Fruit fly (Drosophila melanogaster) whole organism, embryonic: ENCODE data around the gene nod.
A peak's percentile ranks its signal among the peaks of the same experiment; 100 is the strongest.

Source experiments
- Blimp-1 ChIP-seq: fragments of 200-800 bp; sonication (Bioruptor generic); optimal IDR thresholded peaks from 3 replicates; lab custom pipeline; 2018; ENCODE audit warnings: missing biosample characterization, missing genetic modification characterization, mild to moderate bottlenecking, moderate library complexity, missing genetic modification reagents
- CG11247 ChIP-seq: fragments of 200-800 bp; sonication (Bioruptor generic); IDR thresholded peaks from 2 replicates; pipeline ENCODE4 v1.3.6; 2022; ENCODE audit warnings: missing biosample characterization, missing genetic modification characterization
- CG12942 ChIP-seq: fragments of 200-800 bp; sonication (Bioruptor generic); optimal IDR thresholded peaks from 3 replicates; lab custom pipeline; 2016; ENCODE audit warnings: missing biosample characterization, missing genetic modification characterization
- CG3065 ChIP-seq: fragments of 200-800 bp; sonication (Bioruptor generic); optimal IDR thresholded peaks from 2 replicates; lab custom pipeline; 2016; ENCODE audit warnings: missing biosample characterization, missing genetic modification characterization
- CG32767 ChIP-seq: fragments of 200-800 bp; sonication (Bioruptor generic); IDR thresholded peaks from 2 replicates; pipeline ENCODE4 v1.3.6; 2022; ENCODE audit warnings: missing biosample characterization, missing genetic modification characterization
- CG32772 ChIP-seq: fragments of 200-800 bp; sonication (Bioruptor generic); IDR thresholded peaks from 2 replicates; pipeline ENCODE4 v1.3.6; 2022; ENCODE audit warnings: missing biosample characterization, missing genetic modification characterization
- CG3726 ChIP-seq: fragments of 200-800 bp; sonication (Bioruptor generic); IDR thresholded peaks from 3 replicates; pipeline ENCODE4, ENCODE4 v1.3.6; 2022; ENCODE audit warnings: missing biosample characterization, missing genetic modification characterization
- CG3847 ChIP-seq: fragments of 200-800 bp; sonication (Bioruptor generic); IDR thresholded peaks from 2 replicates; pipeline ENCODE4 v1.3.6; 2022; ENCODE audit warnings: missing biosample characterization, missing genetic modification characterization
- CG42726 ChIP-seq: fragments of 200-800 bp; sonication (Bioruptor generic); IDR thresholded peaks from 2 replicates; pipeline ENCODE4 v1.3.6; 2022; ENCODE audit warnings: missing biosample characterization, missing genetic modification characterization; ENCODE audit not compliant: partially characterized antibody
- CG6254 ChIP-seq: fragments of 200-800 bp; sonication (Bioruptor generic); optimal IDR thresholded peaks from 3 replicates; lab custom pipeline; 2017; ENCODE audit warnings: mild to moderate bottlenecking, missing biosample characterization, missing genetic modification reagents, missing genetic modification characterization
- CG6683 ChIP-seq: fragments of 200-800 bp; sonication (Bioruptor generic); optimal IDR thresholded peaks from 2 replicates; lab custom pipeline; 2017; ENCODE audit warnings: missing biosample characterization, mild to moderate bottlenecking, missing genetic modification characterization, missing genetic modification reagents
- CG8478 ChIP-seq: fragments of >200 bp; optimal IDR thresholded peaks from 2 replicates; lab custom pipeline; 2018
- CG8944 ChIP-seq: fragments of 200-800 bp; sonication (Bioruptor generic); optimal IDR thresholded peaks from 3 replicates; lab custom pipeline; 2016; ENCODE audit warnings: missing biosample characterization, missing genetic modification characterization
- CTCF ChIP-seq: fragments of 200-800 bp; sonication (Bioruptor generic); optimal IDR thresholded peaks from 2 replicates; lab custom pipeline; 2017; ENCODE audit warnings: missing biosample characterization, mild to moderate bottlenecking, missing genetic modification characterization, moderate library complexity
- Deaf1 ChIP-seq: fragments of 200-800 bp; optimal IDR thresholded peaks from 3 replicates; lab custom pipeline; 2019; ENCODE audit warnings: missing biosample characterization, mild to moderate bottlenecking, missing genetic modification characterization, moderate library complexity
- Dfd ChIP-seq, 2 experiments: fragments of >200 bp; optimal IDR thresholded peaks; 2 replicates each; lab custom pipeline; 2017; ENCODE audit warnings: missing biosample characterization in 2 of 2, missing genetic modification characterization in 2 of 2
- Doc2 ChIP-seq: fragments of 200-800 bp; sonication (Bioruptor generic); IDR thresholded peaks from 2 replicates; pipeline ENCODE4 v1.3.6; 2022; ENCODE audit warnings: missing biosample characterization, missing genetic modification characterization
- Ets65A ChIP-seq: fragments of 200-800 bp; sonication (Bioruptor generic); peaks from one replicate; lab custom pipeline; 2016; ENCODE audit warnings: missing biosample characterization, missing genetic modification characterization
- GATAe ChIP-seq: fragments of 200-800 bp; sonication (Bioruptor generic); conservative IDR thresholded peaks from 2 replicates; pipeline ENCODE4 v1.3.6; 2022; ENCODE audit warnings: missing biosample characterization, missing genetic modification characterization
- HHEX ChIP-seq: fragments of 200-800 bp; sonication (Bioruptor generic); optimal IDR thresholded peaks from 3 replicates; lab custom pipeline; 2017; ENCODE audit warnings: missing biosample characterization, mild to moderate bottlenecking, missing genetic modification characterization, missing genetic modification reagents
- Med ChIP-seq: fragments of 200-800 bp; sonication (Bioruptor generic); peaks from one replicate; lab custom pipeline; 2016; ENCODE audit warnings: missing biosample characterization, missing genetic modification characterization, mild to moderate bottlenecking, inconsistent platforms, moderate library complexity
- Meics ChIP-seq: fragments of 200-800 bp; sonication (Bioruptor generic); optimal IDR thresholded peaks from 2 replicates; lab custom pipeline; 2017; ENCODE audit warnings: missing biosample characterization, mild to moderate bottlenecking, missing genetic modification characterization
- Nf-YC ChIP-seq: fragments of 200-800 bp; optimal IDR thresholded peaks from 3 replicates; lab custom pipeline; 2019; ENCODE audit warnings: missing biosample characterization, mild to moderate bottlenecking, missing genetic modification characterization, moderate library complexity
- Oli ChIP-seq: fragments of 200-800 bp; sonication (Bioruptor generic); optimal IDR thresholded peaks from 2 replicates; lab custom pipeline; 2018; ENCODE audit warnings: missing biosample characterization, mild to moderate bottlenecking, missing genetic modification characterization, moderate library complexity
- Ravus ChIP-seq: fragments of 200-800 bp; sonication (Bioruptor generic); IDR thresholded peaks from 2 replicates; pipeline ENCODE4 v1.3.6; 2022; ENCODE audit warnings: missing biosample characterization, missing genetic modification characterization
- Spps ChIP-seq: fragments of 200-800 bp; sonication (Bioruptor generic); optimal IDR thresholded peaks from 2 replicates; lab custom pipeline; 2018; ENCODE audit warnings: missing biosample characterization, mild to moderate bottlenecking, missing genetic modification characterization
- bsh ChIP-seq, 2 experiments: fragments of 200-800 bp; sonication (Bioruptor generic); optimal IDR thresholded peaks; 2 replicates each; lab custom pipeline; 2017 to 2018; ENCODE audit warnings: mild to moderate bottlenecking in 2 of 2, missing biosample characterization in 2 of 2, missing genetic modification characterization in 2 of 2, moderate library complexity in 1 of 2
- btn ChIP-seq: fragments of 200-800 bp; sonication (Bioruptor generic); optimal IDR thresholded peaks from 2 replicates; lab custom pipeline; 2016; ENCODE audit warnings: missing biosample characterization, missing genetic modification characterization
- dan ChIP-seq: fragments of 200-800 bp; sonication (Bioruptor generic); IDR thresholded peaks from 2 replicates; pipeline ENCODE4 v1.3.6; 2022; ENCODE audit warnings: missing biosample characterization, missing genetic modification characterization
- dysf ChIP-seq: fragments of 200-800 bp; sonication (Bioruptor generic); IDR thresholded peaks from 3 replicates; pipeline ENCODE4 v1.3.6; 2022; ENCODE audit warnings: missing biosample characterization, missing genetic modification characterization
- hkb ChIP-seq, 2 experiments: fragments of 200-800 bp in 1 of 2; fragments of >200 bp in 1 of 2; sonication (Bioruptor generic) in 1 of 2; IDR thresholded peaks in 1 of 2; optimal IDR thresholded peaks in 1 of 2; 2 replicates each; pipeline versions ENCODE4 v1.3.6 to Lab custom; 2017 to 2022; ENCODE audit warnings: missing biosample characterization in 1 of 2, missing genetic modification characterization in 1 of 2
- ind ChIP-seq: fragments of 200-800 bp; sonication (Bioruptor generic); optimal IDR thresholded peaks from 3 replicates; lab custom pipeline; 2016; ENCODE audit warnings: missing biosample characterization, missing genetic modification characterization
- inv ChIP-seq: fragments of 200-800 bp; sonication (Bioruptor generic); IDR thresholded peaks from 2 replicates; pipeline ENCODE4 v1.3.6; 2022; ENCODE audit warnings: missing biosample characterization, missing genetic modification characterization; ENCODE audit not compliant: partially characterized antibody
- lab ChIP-seq: fragments of 200-800 bp; sonication (Bioruptor generic); optimal IDR thresholded peaks from 3 replicates; lab custom pipeline; 2017; ENCODE audit warnings: missing biosample characterization, missing genetic modification characterization, mild to moderate bottlenecking, moderate library complexity, missing genetic modification reagents
- nerfin-2 ChIP-seq: fragments of 200-800 bp; sonication (Bioruptor generic); IDR thresholded peaks from 2 replicates; pipeline ENCODE4 v1.3.6; 2022; ENCODE audit warnings: missing biosample characterization, missing genetic modification characterization; ENCODE audit not compliant: partially characterized antibody
- salm ChIP-seq: fragments of 200-800 bp; sonication (Bioruptor generic); optimal IDR thresholded peaks from 2 replicates; lab custom pipeline; 2018; ENCODE audit warnings: missing biosample characterization, mild to moderate bottlenecking, missing genetic modification characterization
- scrt ChIP-seq: fragments of 200-800 bp; sonication (Bioruptor generic); optimal IDR thresholded peaks from 2 replicates; lab custom pipeline; 2018; ENCODE audit warnings: missing biosample characterization, mild to moderate bottlenecking, missing genetic modification characterization, moderate library complexity
- sd ChIP-seq: fragments of 200-800 bp; sonication (Bioruptor generic); optimal IDR thresholded peaks from 3 replicates; lab custom pipeline; 2018; ENCODE audit warnings: missing biosample characterization, mild to moderate bottlenecking, missing genetic modification characterization, moderate library complexity
- slou ChIP-seq: fragments of 200-800 bp; sonication (Bioruptor generic); optimal IDR thresholded peaks from 3 replicates; lab custom pipeline; 2016; ENCODE audit warnings: missing biosample characterization, missing genetic modification characterization
- tio ChIP-seq: fragments of 200-800 bp; sonication (Bioruptor generic); optimal IDR thresholded peaks from 2 replicates; lab custom pipeline; 2017; ENCODE audit warnings: missing biosample characterization, missing genetic modification characterization, inconsistent platforms
- trh ChIP-seq: fragments of 200-800 bp; sonication (Bioruptor generic); optimal IDR thresholded peaks from 2 replicates; lab custom pipeline; 2016; ENCODE audit warnings: missing biosample characterization, missing genetic modification characterization
- twi ChIP-seq: fragments of 200-800 bp; optimal IDR thresholded peaks from 2 replicates; lab custom pipeline; 2019; ENCODE audit warnings: missing biosample characterization, mild to moderate bottlenecking, missing genetic modification characterization, moderate library complexity
- unpg ChIP-seq: fragments of 200-800 bp; sonication (Bioruptor generic); optimal IDR thresholded peaks from 3 replicates; lab custom pipeline; 2018; ENCODE audit warnings: missing biosample characterization, mild to moderate bottlenecking, missing genetic modification characterization, moderate library complexity

nod gene

DNA sequence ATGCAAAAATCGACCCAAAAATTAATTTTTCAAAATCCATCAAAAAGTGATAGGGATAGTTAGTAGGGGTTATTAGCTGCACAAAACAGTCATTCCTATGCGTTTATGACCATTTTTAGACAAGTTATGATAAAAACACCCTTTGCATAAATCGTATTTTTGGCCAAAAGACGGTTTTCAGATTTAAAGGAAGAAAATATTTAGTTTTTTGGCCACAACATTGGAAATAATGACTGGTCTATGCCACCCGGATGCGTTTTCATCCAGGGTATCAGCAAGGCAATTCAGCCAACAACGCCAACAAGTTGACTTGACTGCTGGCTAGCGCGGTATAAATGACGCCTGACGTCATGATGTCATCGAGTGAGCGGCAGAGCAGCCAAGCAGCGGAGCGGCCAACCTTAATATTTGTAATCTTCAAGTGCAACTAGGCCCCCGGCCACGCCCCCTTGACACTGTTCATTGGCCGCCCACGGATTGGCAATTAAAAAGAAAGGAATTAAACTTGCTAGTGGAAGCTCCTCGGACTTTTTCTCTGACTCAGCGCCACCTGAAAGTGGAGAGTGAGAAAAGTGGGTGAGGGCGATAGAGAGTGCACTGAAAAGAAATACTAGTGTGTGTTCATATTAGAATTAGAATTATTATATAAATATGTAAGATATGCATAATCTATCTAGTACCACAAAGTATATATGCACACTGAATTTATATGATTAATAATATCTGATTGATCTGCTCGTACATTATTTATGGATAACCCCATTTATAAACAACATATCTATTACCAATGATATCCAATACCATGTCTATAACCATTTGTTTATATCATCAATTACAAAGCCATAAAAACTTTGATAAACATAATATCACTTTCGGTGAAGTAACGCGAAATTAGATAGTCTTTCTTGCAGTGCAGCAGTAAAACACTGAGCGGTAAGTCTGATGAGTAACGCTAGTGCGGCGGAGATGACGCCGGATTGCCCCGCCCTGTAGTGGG is 20.5 kb upstream of the nod start (continued):
- TF ChIP-seq CG32767 (GFP tag; lab: Robert Waterston, UW) (peak; percentile 48; the same call in 1 of the 2 replicates), dan (GFP tag; lab: Robert Waterston, UW) (no peak), dysf (GFP tag; lab: Robert Waterston, UW) (peak; percentile 85), GATAe (GFP tag; lab: Robert Waterston, UW) (no peak), trh (GFP tag; lab: Kevin White, UChicago) (no peak), btn (GFP tag; lab: Kevin White, UChicago) (no peak), nerfin-2 (GFP tag; lab: Robert Waterston, UW) (no peak), HHEX (GFP tag; lab: Kevin White, UChicago) (peak; percentile 85), CG3847 (GFP tag; lab: Robert Waterston, UW) (peak; percentile 70), Doc2 (GFP tag; lab: Robert Waterston, UW) (no peak)
- TF ChIP-seq, all 482 proteins: peak for 302

DNA sequence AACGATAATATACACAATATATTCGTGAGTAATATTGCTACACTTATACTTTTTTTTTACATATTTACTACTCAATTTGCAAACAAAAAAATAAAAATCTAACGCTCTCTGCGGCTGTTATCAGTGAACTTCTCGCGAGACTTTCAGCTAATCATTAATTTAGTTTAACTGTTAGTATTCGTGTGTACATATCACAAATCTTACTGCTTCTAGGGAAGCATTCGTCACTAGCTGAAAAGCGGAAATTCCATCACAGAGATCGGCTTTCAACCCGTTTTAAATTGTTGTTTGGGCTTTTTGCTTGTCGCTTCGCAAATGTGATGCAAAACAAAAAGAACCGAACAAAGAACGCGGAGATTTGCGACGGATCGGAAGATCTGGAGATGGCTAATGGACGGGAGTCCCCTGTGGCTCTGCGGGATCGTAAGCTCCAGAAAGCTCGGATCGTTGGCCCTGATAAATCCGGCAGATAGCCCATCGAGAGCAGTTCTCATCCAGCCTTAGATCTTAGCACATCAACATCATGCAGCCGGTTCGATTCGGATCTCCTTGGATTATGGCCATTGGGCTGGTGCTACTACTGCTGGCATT is 19.0 kb upstream of the nod start, which contains the start of gene PGRP-SA:
PGRP-SA (plus strand) TSS at position 194 of the 591 bp plus-strand sequence.
- peak; percentile 83 for TF ChIP-seq Ets65A (GFP tag; lab: Kevin White, UChicago)
- TF ChIP-seq CG11247 (GFP tag; lab: Robert Waterston, UW) = no peak
- TF ChIP-seq Meics (GFP tag; lab: Kevin White, UChicago) = peak; percentile 97
- peak; percentile 6 for TF ChIP-seq Med (GFP tag; lab: Kevin White, UChicago)
- peak; percentile 11 for TF ChIP-seq sd (tag; lab: Kevin White, UChicago)
- no peak for TF ChIP-seq CG42726
- TF ChIP-seq CG8944 = no peak
- no peak for TF ChIP-seq bsh (GFP tag; optimal IDR thresholded peaks at IDR 0.05; lab: Kevin White, UChicago)
- TF ChIP-seq, all 482 proteins: peak for 4

DNA sequence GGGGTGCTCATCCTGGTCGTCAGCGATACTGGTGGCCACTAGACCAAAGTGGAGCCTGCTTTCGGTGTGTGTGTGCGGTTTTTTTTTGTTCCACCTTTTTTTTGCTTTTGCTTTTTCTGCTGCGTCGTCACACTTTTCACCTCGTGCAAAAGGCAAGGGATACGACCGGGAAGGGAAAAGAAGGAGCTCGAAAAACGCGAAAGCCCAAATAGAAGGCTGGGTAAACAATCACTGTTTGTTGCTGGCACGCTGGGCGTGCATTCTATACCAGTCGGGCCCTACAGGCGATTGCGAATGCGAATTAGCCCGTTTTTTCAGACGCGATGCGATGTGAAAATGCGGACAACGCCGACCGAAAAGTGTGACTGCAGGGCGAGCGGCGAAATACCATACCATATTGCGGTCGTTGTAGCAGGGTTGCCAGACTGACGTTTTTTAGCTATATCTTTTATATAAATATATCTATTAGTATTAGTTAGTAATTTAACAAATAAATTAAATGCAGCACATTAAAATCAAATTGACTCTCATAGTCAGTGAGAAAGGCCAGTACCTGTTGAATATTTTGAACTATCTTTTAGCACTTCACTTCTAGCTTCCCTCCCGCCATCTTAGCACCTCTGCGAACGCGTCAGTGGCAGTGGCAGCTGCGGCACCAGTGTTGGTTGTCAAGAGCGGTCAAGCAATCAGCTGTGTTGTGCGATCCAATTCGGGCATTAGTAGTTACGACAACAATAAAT is 10.4 kb upstream of the nod start, which contains the start of the genes Polr2A and CG11699:
Polr2A (minus strand) TSS at position 371 of the 740 bp plus-strand sequence.
CG11699 (plus strand) TSS at position 666 of the 740 bp plus-strand sequence.
- TF ChIP-seq CG32767 (GFP tag; lab: Robert Waterston, UW) (no peak), unpg (peak; percentile 2), ind (GFP tag; lab: Kevin White, UChicago) (peak; percentile 57), CG3726 (no peak), CG32772 (GFP tag; lab: Robert Waterston, UW) (no peak), scrt (GFP tag; lab: Kevin White, UChicago) (no peak), CG8478 (lab: Kevin White, UChicago) (no peak), lab (GFP tag; lab: Kevin White, UChicago) (no peak), CG12942 (GFP tag; lab: Kevin White, UChicago) (no peak), tio (GFP tag; lab: Kevin White, UChicago) (no peak), twi (tag; lab: Kevin White, UChicago) (peak; percentile 48), CG3065 (GFP tag; lab: Kevin White, UChicago) (no peak), salm (tag; lab: Kevin White, UChicago) (no peak), hkb (optimal IDR thresholded peaks at IDR 0.05; lab: Kevin White, UChicago) (no peak), hkb (GFP tag; IDR thresholded peaks at IDR 0.05; lab: Robert Waterston, UW) (no peak), Spps (no peak), Oli (tag; lab: Kevin White, UChicago) (peak; percentile 41), CTCF (no peak), Dfd (GFP tag; optimal IDR thresholded peaks at IDR 0.05; lab: Kevin White, UChicago) (no peak), CG6254 (GFP tag; lab: Kevin White, UChicago) (peak; percentile 8), Nf-YC (tag; lab: Kevin White, UChicago) (peak; percentile 75), CG6683 (no peak), Ravus (no peak), Deaf1 (tag; lab: Kevin White, UChicago) (peak; percentile 42), slou (GFP tag; lab: Kevin White, UChicago) (no peak), inv (GFP tag; lab: Robert Waterston, UW) (no peak), Blimp-1 (GFP tag; lab: Kevin White, UChicago) (no peak)
